Worm (Caenorhabditis elegans): ENCODE data around the gene K01D12.7.

- TF ChIP-seq lin-35 (GFP tag; optimal IDR thresholded peaks at IDR 0.05) (no peak), unc-62 (GFP tag; optimal IDR thresholded peaks at IDR 0.05) (no peak), Y53G8AR.9 (GFP tag; conservative IDR thresholded peaks at IDR 0.05) (no peak), lin-26 (GFP tag; IDR thresholded peaks at IDR 0.05) (no peak)
These were observed 17.0 kb upstream of the K01D12.7 start, which contains the start of gene C54D10.3 for ce11 chrV:12418292-12418691.

Measured in whole organism, young adult.